Worm (Caenorhabditis elegans): ENCODE measurements around the gene set-3.

ce11 chrIII:9735857-9736256 is 41.5 kb upstream of the set-3 start, which contains the start of gene dao-6:
- TF ChIP-seq dao-5 (tag; optimal IDR thresholded peaks at IDR 0.05) (no peak), W03F9.2 (tag; optimal IDR thresholded peaks at IDR 0.05) (no peak), him-1 (tag; optimal IDR thresholded peaks at IDR 0.05) (no peak)
